Fruit fly (Drosophila melanogaster) whole organism, embryonic: ENCODE data around the gene CG42240.

Experiments used
- B-H1 ChIP-seq: fragments of 200-800 bp; sonication (Bioruptor generic); IDR thresholded peaks from 3 replicates; pipeline ENCODE4 v1.3.6; 2022; ENCODE audit warnings: missing biosample characterization, missing genetic modification characterization
- CG16813 ChIP-seq: fragments of 200-800 bp; sonication (Bioruptor generic); IDR thresholded peaks from 3 replicates; pipeline ENCODE4 v1.3.6; 2022; ENCODE audit warnings: missing biosample characterization, missing genetic modification characterization; ENCODE audit not compliant: partially characterized antibody
- CG17186 ChIP-seq: fragments of 200-800 bp; sonication (Bioruptor generic); optimal IDR thresholded peaks from 3 replicates; lab custom pipeline; 2017; ENCODE audit warnings: missing biosample characterization, missing genetic modification reagents, missing genetic modification characterization
- CG33213 ChIP-seq: fragments of 200-800 bp; sonication (Bioruptor generic); optimal IDR thresholded peaks from 3 replicates; lab custom pipeline; 2016; ENCODE audit warnings: missing biosample characterization, missing genetic modification characterization
- CG33557 ChIP-seq: fragments of 200-800 bp; sonication (Bioruptor generic); optimal IDR thresholded peaks from 2 replicates; lab custom pipeline; 2019; ENCODE audit warnings: missing biosample characterization, mild to moderate bottlenecking, missing genetic modification characterization, moderate library complexity
- CG6254 ChIP-seq: fragments of 200-800 bp; sonication (Bioruptor generic); optimal IDR thresholded peaks from 3 replicates; lab custom pipeline; 2017; ENCODE audit warnings: mild to moderate bottlenecking, missing biosample characterization, missing genetic modification reagents, missing genetic modification characterization
- D19A ChIP-seq: fragments of 200-800 bp; optimal IDR thresholded peaks from 3 replicates; lab custom pipeline; 2019; ENCODE audit warnings: missing biosample characterization, mild to moderate bottlenecking, missing genetic modification characterization, moderate library complexity
- Doc3 ChIP-seq: fragments of 200-800 bp; sonication (Bioruptor generic); IDR thresholded peaks from 3 replicates; pipeline ENCODE4 v1.3.6; 2022; ENCODE audit warnings: missing biosample characterization, missing genetic modification characterization; ENCODE audit not compliant: partially characterized antibody
- Dp ChIP-seq: fragments of 200-800 bp; sonication (Bioruptor generic); optimal IDR thresholded peaks from 2 replicates; lab custom pipeline; 2018; ENCODE audit warnings: missing biosample characterization, mild to moderate bottlenecking, missing genetic modification characterization, moderate library complexity
- Hr39 ChIP-seq: fragments of >200 bp; optimal IDR thresholded peaks from 2 replicates; lab custom pipeline; 2017
- Mad ChIP-seq: fragments of 200-800 bp; sonication (Bioruptor generic); optimal IDR thresholded peaks from 2 replicates; lab custom pipeline; 2016; ENCODE audit warnings: missing biosample characterization, missing genetic modification characterization
- Pdp1 ChIP-seq, 2 experiments: fragments of 200-800 bp; sonication (Bioruptor generic); optimal IDR thresholded peaks; 3 replicates each; lab custom pipeline; 2016; ENCODE audit warnings: missing biosample characterization in 2 of 2, missing genetic modification characterization in 2 of 2, mild to moderate bottlenecking in 1 of 2, moderate library complexity in 1 of 2
- fd102C ChIP-seq: fragments of 200-800 bp; sonication (Bioruptor generic); optimal IDR thresholded peaks from 2 replicates; lab custom pipeline; 2018; ENCODE audit warnings: missing biosample characterization, mild to moderate bottlenecking, missing genetic modification characterization, moderate library complexity
- trh ChIP-seq: fragments of 200-800 bp; sonication (Bioruptor generic); optimal IDR thresholded peaks from 2 replicates; lab custom pipeline; 2016; ENCODE audit warnings: missing biosample characterization, missing genetic modification characterization

DNA sequence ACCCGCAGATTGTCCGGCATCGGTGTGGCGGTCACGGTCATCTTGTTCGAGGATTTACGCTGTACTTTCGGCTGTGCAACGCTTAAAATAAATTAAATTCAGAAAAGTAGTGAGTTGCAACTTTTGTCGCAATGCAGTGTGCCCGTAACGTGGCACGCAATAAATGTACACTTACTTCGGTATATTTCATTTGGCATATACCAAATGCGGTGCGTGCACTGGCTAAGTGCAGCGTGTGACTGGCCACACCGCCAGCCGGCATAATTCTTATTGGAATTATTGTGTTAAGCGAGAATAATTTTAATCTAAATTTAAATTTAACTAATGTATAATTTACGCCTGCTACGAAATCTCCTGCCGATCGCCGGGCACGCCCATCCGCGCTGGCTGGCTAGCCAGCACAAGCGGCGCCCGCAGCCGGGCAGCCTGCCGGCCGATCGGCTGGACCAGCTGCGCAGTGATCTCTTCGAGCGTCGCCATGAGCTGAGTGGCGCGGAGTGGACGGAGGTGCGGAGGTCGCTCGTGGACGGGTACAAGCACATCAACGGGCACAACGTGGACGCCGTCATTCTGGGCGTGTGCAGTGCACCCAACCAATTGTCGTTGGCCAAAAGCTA, 39.5 kb upstream of the CG42240 start, which contains the start of the genes Rpt4 and mldr:
- no peak for TF ChIP-seq trh (GFP tag; lab: Kevin White, UChicago)
- TF ChIP-seq Dp (GFP tag; lab: Kevin White, UChicago): peak; percentile 46
- TF ChIP-seq Doc3 (GFP tag; lab: Robert Waterston, UW): no peak
- TF ChIP-seq CG17186 (GFP tag; lab: Kevin White, UChicago): peak; percentile 56
- peak; percentile 38 for TF ChIP-seq CG33213
- TF ChIP-seq B-H1 (GFP tag; lab: Robert Waterston, UW): no peak
- TF ChIP-seq CG6254 (GFP tag; lab: Kevin White, UChicago): no peak
- no peak for TF ChIP-seq D19A (tag; lab: Kevin White, UChicago)
- TF ChIP-seq Mad (GFP tag; lab: Kevin White, UChicago): no peak
- TF ChIP-seq CG16813 (GFP tag; lab: Robert Waterston, UW): no peak
- no peak for TF ChIP-seq Hr39 (lab: Kevin White, UChicago)
- TF ChIP-seq fd102C (GFP tag; lab: Kevin White, UChicago): no peak
- no peak for TF ChIP-seq CG33557 (GFP tag; lab: Kevin White, UChicago)
- peak in 1 of 2 experiments; percentile 52 for TF ChIP-seq Pdp1 (GFP tag; optimal IDR thresholded peaks at IDR 0.05; lab: Kevin White, UChicago)
